Worm (Caenorhabditis elegans) whole organism, L2 larva: Measurements from ENCODE around the gene T23G5.2.
A peak's percentile ranks its signal among the peaks of the same experiment; 100 is the strongest.

Source experiments
- C34F6.9 ChIP-seq: fragments of 150-350 bp; optimal IDR thresholded peaks from 2 replicates; lab custom pipeline; 2014; ENCODE audit warnings: missing biosample characterization, missing genetic modification characterization
- F13H6.1 ChIP-seq: sonication (generic microtip); optimal IDR thresholded peaks from 2 replicates; lab custom pipeline; 2016; ENCODE audit warnings: missing genetic modification characterization, missing compliant biosample characterization
- R02D3.7 ChIP-seq: fragments of 150-350 bp; optimal IDR thresholded peaks from 2 replicates; lab custom pipeline; 2014; ENCODE audit warnings: missing biosample characterization, missing genetic modification characterization
- ZK546.5 ChIP-seq: sonication (generic microtip); optimal IDR thresholded peaks from 2 replicates; lab custom pipeline; 2017; ENCODE audit warnings: missing biosample characterization, missing genetic modification characterization
- alr-1 ChIP-seq: fragments of 150-350 bp; optimal IDR thresholded peaks from 2 replicates; lab custom pipeline; 2014; ENCODE audit warnings: missing biosample characterization, missing genetic modification characterization
- aly-2 ChIP-seq: fragments of 150-350 bp; optimal IDR thresholded peaks from 2 replicates; lab custom pipeline; 2014; ENCODE audit warnings: missing biosample characterization, missing genetic modification characterization
- blmp-1 ChIP-seq: sonication (generic microtip); optimal IDR thresholded peaks from 2 replicates; lab custom pipeline; 2017; ENCODE audit warnings: missing genetic modification characterization, mild to moderate bottlenecking, missing compliant biosample characterization, antibody characterized with exemption, moderate library complexity; ENCODE audit not compliant: insufficient read depth
- ceh-16 ChIP-seq: fragments of 150-350 bp; optimal IDR thresholded peaks from 2 replicates; lab custom pipeline; 2014; ENCODE audit warnings: missing biosample characterization, missing genetic modification characterization
- dmd-4 ChIP-seq: sonication (generic microtip); optimal IDR thresholded peaks from 2 replicates; lab custom pipeline; 2017; ENCODE audit warnings: missing biosample characterization, missing genetic modification characterization
- egl-27 ChIP-seq: sonication (generic microtip); optimal IDR thresholded peaks from 3 replicates; lab custom pipeline; 2017; ENCODE audit warnings: missing biosample characterization, missing genetic modification reagents, missing genetic modification characterization
- elt-1 ChIP-seq: fragments of 150-350 bp; optimal IDR thresholded peaks from 2 replicates; lab custom pipeline; 2014; ENCODE audit warnings: missing biosample characterization, missing genetic modification characterization
- elt-3 ChIP-seq: sonication (generic microtip); optimal IDR thresholded peaks from 2 replicates; lab custom pipeline; 2017; ENCODE audit warnings: missing biosample characterization, missing genetic modification characterization
- fos-1 ChIP-seq: fragments of 150-350 bp; optimal IDR thresholded peaks from 2 replicates; lab custom pipeline; 2014; ENCODE audit warnings: missing biosample characterization, missing genetic modification characterization
- lin-13 ChIP-seq: fragments of 150-350 bp; optimal IDR thresholded peaks from 2 replicates; lab custom pipeline; 2014; ENCODE audit warnings: missing biosample characterization, missing genetic modification reagents, missing genetic modification characterization
- lin-39 ChIP-seq: fragments of 150-350 bp; optimal IDR thresholded peaks from 2 replicates; lab custom pipeline; 2014; ENCODE audit warnings: missing biosample characterization, missing genetic modification reagents, missing genetic modification characterization
- lsy-2 ChIP-seq, 2 experiments: fragments of 150-350 bp in 1 of 2; sonication (generic microtip) in 1 of 2; optimal IDR thresholded peaks; 2 replicates each; lab custom pipeline; 2014 to 2017; ENCODE audit warnings: missing biosample characterization in 2 of 2, missing genetic modification characterization in 2 of 2
- mab-5 ChIP-seq: fragments of 150-350 bp; optimal IDR thresholded peaks from 2 replicates; lab custom pipeline; 2014; ENCODE audit warnings: missing biosample characterization, missing genetic modification characterization
- mbf-1 ChIP-seq: sonication (generic microtip); optimal IDR thresholded peaks from 2 replicates; lab custom pipeline; 2017; ENCODE audit warnings: missing biosample characterization, missing genetic modification characterization
- mdl-1 ChIP-seq, 2 experiments: fragments of 150-350 bp in 1 of 2; sonication (generic microtip) in 1 of 2; optimal IDR thresholded peaks; 2 replicates each; lab custom pipeline; 2017; ENCODE audit warnings: missing biosample characterization in 2 of 2, missing genetic modification characterization in 2 of 2
- nhr-10 ChIP-seq: sonication (generic microtip); optimal IDR thresholded peaks from 2 replicates; lab custom pipeline; 2017; ENCODE audit warnings: missing biosample characterization, missing genetic modification characterization
- nhr-11 ChIP-seq: fragments of 150-350 bp; optimal IDR thresholded peaks from 2 replicates; lab custom pipeline; 2014; ENCODE audit warnings: missing biosample characterization, missing genetic modification characterization
- nhr-21 ChIP-seq: fragments of 150-350 bp; optimal IDR thresholded peaks from 2 replicates; lab custom pipeline; 2014; ENCODE audit warnings: missing biosample characterization, missing genetic modification characterization
- nhr-23 ChIP-seq: fragments of 150-350 bp; optimal IDR thresholded peaks from 2 replicates; lab custom pipeline; 2014; ENCODE audit warnings: missing biosample characterization, missing genetic modification reagents, missing genetic modification characterization
- nhr-237 ChIP-seq: fragments of 150-350 bp; optimal IDR thresholded peaks from 2 replicates; lab custom pipeline; 2014; ENCODE audit warnings: missing biosample characterization, missing genetic modification characterization
- nhr-25 ChIP-seq: fragments of 150-350 bp; sonication (generic microtip); optimal IDR thresholded peaks from 3 replicates; lab custom pipeline; 2014; ENCODE audit warnings: missing biosample characterization, missing genetic modification characterization
- nhr-6 ChIP-seq: fragments of 150-350 bp; optimal IDR thresholded peaks from 2 replicates; lab custom pipeline; 2014; ENCODE audit warnings: missing biosample characterization, missing genetic modification characterization
- peb-1 ChIP-seq: fragments of 150-350 bp; optimal IDR thresholded peaks from 2 replicates; lab custom pipeline; 2014; ENCODE audit warnings: missing biosample characterization, missing genetic modification characterization
- sem-4 ChIP-seq: fragments of 150-350 bp; optimal IDR thresholded peaks from 2 replicates; lab custom pipeline; 2014; ENCODE audit warnings: missing biosample characterization, missing genetic modification reagents, missing genetic modification characterization
- sma-9 ChIP-seq, 2 experiments: fragments of 150-350 bp in 1 of 2; sonication (generic microtip) in 1 of 2; optimal IDR thresholded peaks; 2 replicates each; lab custom pipeline; 2014 to 2016; ENCODE audit warnings: missing genetic modification characterization in 2 of 2, mild to moderate bottlenecking in 1 of 2, missing biosample characterization in 1 of 2, missing compliant biosample characterization in 1 of 2, missing genetic modification reagents in 1 of 2, moderate library complexity in 1 of 2
- snpc-4 ChIP-seq: fragments of 150-350 bp; optimal IDR thresholded peaks from 2 replicates; lab custom pipeline; 2014; ENCODE audit warnings: missing biosample characterization, missing genetic modification characterization
- unc-55 ChIP-seq: fragments of 150-350 bp; sonication (generic microtip); optimal IDR thresholded peaks from 3 replicates; lab custom pipeline; 2014; ENCODE audit warnings: missing biosample characterization, missing genetic modification reagents, missing genetic modification characterization
- unc-62 ChIP-seq: fragments of 150-350 bp; optimal IDR thresholded peaks from 2 replicates; lab custom pipeline; 2014; ENCODE audit warnings: missing biosample characterization, missing genetic modification reagents, missing genetic modification characterization
- zag-1 ChIP-seq: fragments of 150-350 bp; optimal IDR thresholded peaks from 2 replicates; lab custom pipeline; 2014; ENCODE audit warnings: missing biosample characterization, missing genetic modification characterization
- ztf-1 ChIP-seq: fragments of 200-800 bp; sonication (Bioruptor generic); conservative IDR thresholded peaks from 2 replicates; pipeline ENCODE4 v1.3.6; 2022; ENCODE audit warnings: missing genetic modification characterization, missing compliant biosample characterization
- ztf-11 ChIP-seq: sonication (generic microtip); optimal IDR thresholded peaks from 2 replicates; lab custom pipeline; 2017; ENCODE audit warnings: missing biosample characterization, missing genetic modification characterization
- ztf-4 ChIP-seq: fragments of 150-350 bp; optimal IDR thresholded peaks from 2 replicates; lab custom pipeline; 2014; ENCODE audit warnings: missing biosample characterization, missing genetic modification characterization

T23G5.2 gene

ce11 chrIII:9236228-9236627 is at the start of gene T23G5.2:
T23G5.2 (minus strand) TSS chrIII:9236328.
- TF ChIP-seq egl-27 (tag; lab: Kevin White, UChicago) (no peak), ztf-4 (tag; lab: Kevin White, UChicago) (no peak), ztf-1 (GFP tag; lab: Robert Waterston, UW) (no peak), nhr-10 (tag; lab: Kevin White, UChicago) (no peak), C34F6.9 (no peak), nhr-25 (no peak), mab-5 (no peak), dmd-4 (tag; lab: Kevin White, UChicago) (no peak), snpc-4 (tag; lab: Kevin White, UChicago) (no peak), ZK546.5 (no peak), R02D3.7 (no peak), ztf-11 (tag; lab: Kevin White, UChicago) (no peak)

ce11 chrIII:9281480-9281879 is 45.4 kb upstream of the T23G5.2 start, which contains the start of gene fozi-1:
fozi-1 (plus strand) TSS chrIII:9281780.
- TF ChIP-seq lin-13 (GFP tag; lab: Kevin White, UChicago) (no peak), elt-1 (no peak), mdl-1 (tag; optimal IDR thresholded peaks at IDR 0.05; lab: Kevin White, UChicago) (no peak), dmd-4 (tag; lab: Kevin White, UChicago) (no peak), ztf-4 (tag; lab: Kevin White, UChicago) (no peak), sem-4 (tag; lab: Kevin White, UChicago) (no peak)

ce11 chrIII:9277803-9278202 is 41.7 kb upstream of the T23G5.2 start:
- TF ChIP-seq nhr-21 (tag; lab: Kevin White, UChicago) (no peak), ceh-16 (tag; lab: Kevin White, UChicago) (no peak), egl-27 (tag; lab: Kevin White, UChicago) (no peak), fos-1 (tag; lab: Kevin White, UChicago) (peak; percentile 16), sem-4 (tag; lab: Kevin White, UChicago) (no peak), blmp-1 (tag; lab: Kevin White, UChicago) (peak; percentile 58), nhr-25 (no peak), nhr-11 (no peak), nhr-10 (tag; lab: Kevin White, UChicago) (no peak), F13H6.1 (tag; lab: Kevin White, UChicago) (no peak), R02D3.7 (no peak), nhr-6 (tag; lab: Kevin White, UChicago) (no peak), elt-1 (no peak)

ce11 chrIII:9272107-9272506 is 36.0 kb upstream of the T23G5.2 start:
- peak; percentile 22 for TF ChIP-seq unc-55
- peak in 1 of 2 experiments; percentile 16 for TF ChIP-seq lsy-2 (tag; optimal IDR thresholded peaks at IDR 0.05; lab: Kevin White, UChicago)
- no peak for TF ChIP-seq nhr-23
- peak; percentile 46 for TF ChIP-seq C34F6.9

- TF ChIP-seq zag-1 (tag; lab: Kevin White, UChicago) (peak; percentile 73), unc-62 (GFP tag; lab: Kevin White, UChicago) (no peak), alr-1 (no peak), mab-5 (no peak), ztf-4 (tag; lab: Kevin White, UChicago) (no peak), nhr-23 (no peak), lin-39 (no peak), sma-9 (GFP tag; optimal IDR thresholded peaks at IDR 0.05; lab: Kevin White, UChicago) (peak; percentile 22), sma-9 (tag; optimal IDR thresholded peaks at IDR 0.05; lab: Kevin White, UChicago) (no peak), lsy-2 (tag; optimal IDR thresholded peaks at IDR 0.05; lab: Kevin White, UChicago) (no peak), nhr-6 (tag; lab: Kevin White, UChicago) (no peak), aly-2 (tag; lab: Kevin White, UChicago) (no peak), nhr-10 (tag; lab: Kevin White, UChicago) (no peak), mdl-1 (tag; optimal IDR thresholded peaks at IDR 0.05; lab: Kevin White, UChicago) (no peak), nhr-11 (no peak), nhr-237 (tag; lab: Kevin White, UChicago) (no peak), ztf-1 (GFP tag; lab: Robert Waterston, UW) (no peak), sem-4 (tag; lab: Kevin White, UChicago) (peak; percentile 61), elt-3 (tag; lab: Kevin White, UChicago) (no peak), peb-1 (no peak), C34F6.9 (peak; percentile 10), nhr-25 (no peak), ztf-11 (tag; lab: Kevin White, UChicago) (no peak), ceh-16 (tag; lab: Kevin White, UChicago) (no peak), mbf-1 (no peak)
- TF ChIP-seq, all 48 proteins: peak for 4
Observed at ce11 chrIII:9271389-9271918, 35.3 kb upstream of the T23G5.2 start.
